Worm (Caenorhabditis elegans) whole organism, mixed stage, embryonic: Measurements from ENCODE around the gene clec-135.

Experiments
- M03D4.4 ChIP-seq: sonication (generic microtip); optimal IDR thresholded peaks from 2 replicates; lab custom pipeline; 2017; ENCODE audit warnings: mild to moderate bottlenecking, missing genetic modification characterization, missing compliant biosample characterization
- ceh-39 ChIP-seq: fragments of 150-350 bp; optimal IDR thresholded peaks from 2 replicates; lab custom pipeline; 2014; ENCODE audit warnings: missing biosample characterization, missing genetic modification characterization
- ceh-83 ChIP-seq: fragments of 200-800 bp; sonication (Bioruptor generic); optimal IDR thresholded peaks from 2 replicates; lab custom pipeline; 2018; ENCODE audit warnings: mild to moderate bottlenecking, missing genetic modification characterization, missing compliant biosample characterization
- ces-1 ChIP-seq: fragments of 150-350 bp; optimal IDR thresholded peaks from 2 replicates; lab custom pipeline; 2014; ENCODE audit warnings: missing biosample characterization, missing genetic modification reagents, missing genetic modification characterization
- elt-1 ChIP-seq: sonication (generic microtip); optimal IDR thresholded peaks from 2 replicates; lab custom pipeline; 2017; ENCODE audit warnings: missing genetic modification characterization, mild to moderate bottlenecking, missing compliant biosample characterization, antibody characterized with exemption, moderate library complexity, borderline replicate concordance; ENCODE audit not compliant: insufficient read depth
- elt-3 ChIP-seq: fragments of 150-350 bp; optimal IDR thresholded peaks from 2 replicates; lab custom pipeline; 2014; ENCODE audit warnings: missing biosample characterization, missing genetic modification characterization
- flh-1 ChIP-seq: fragments of 200-800 bp; sonication (Bioruptor generic); optimal IDR thresholded peaks from 2 replicates; lab custom pipeline; 2018; ENCODE audit warnings: mild to moderate bottlenecking, missing genetic modification characterization, moderate library complexity, missing compliant biosample characterization
- ham-2 ChIP-seq: fragments of 200-800 bp; sonication (Bioruptor generic); optimal IDR thresholded peaks from 2 replicates; lab custom pipeline; 2018; ENCODE audit warnings: mild to moderate bottlenecking, missing genetic modification characterization, missing compliant biosample characterization
- hlh-1 ChIP-seq: fragments of 150-350 bp; optimal IDR thresholded peaks from 2 replicates; lab custom pipeline; 2014; ENCODE audit warnings: missing biosample characterization, missing genetic modification reagents, missing genetic modification characterization
- lin-32 ChIP-seq: fragments of 200-800 bp; sonication (Bioruptor generic); optimal IDR thresholded peaks from 2 replicates; lab custom pipeline; 2018; ENCODE audit warnings: mild to moderate bottlenecking, missing genetic modification characterization, missing compliant biosample characterization
- lsy-2 ChIP-seq: fragments of 150-350 bp; optimal IDR thresholded peaks from 2 replicates; lab custom pipeline; 2014; ENCODE audit warnings: missing biosample characterization, missing genetic modification characterization
- mab-5 ChIP-seq: fragments of 150-350 bp; optimal IDR thresholded peaks from 2 replicates; lab custom pipeline; 2014; ENCODE audit warnings: missing biosample characterization, missing genetic modification characterization
- mep-1 ChIP-seq: fragments of 150-350 bp; optimal IDR thresholded peaks from 2 replicates; lab custom pipeline; 2017; ENCODE audit warnings: missing biosample characterization, missing genetic modification reagents, missing genetic modification characterization, inconsistent platforms
- mls-2 ChIP-seq: sonication (generic microtip); optimal IDR thresholded peaks from 2 replicates; lab custom pipeline; 2016; ENCODE audit warnings: mild to moderate bottlenecking, missing genetic modification characterization, moderate library complexity, missing compliant biosample characterization
- nhr-12 ChIP-seq: fragments of 150-350 bp; optimal IDR thresholded peaks from 2 replicates; lab custom pipeline; 2014; ENCODE audit warnings: missing biosample characterization, missing genetic modification characterization
- nhr-2 ChIP-seq: fragments of 150-350 bp; optimal IDR thresholded peaks from 2 replicates; lab custom pipeline; 2014; ENCODE audit warnings: missing biosample characterization, missing genetic modification characterization
- nhr-237 ChIP-seq: fragments of 150-350 bp; optimal IDR thresholded peaks from 2 replicates; lab custom pipeline; 2014; ENCODE audit warnings: missing biosample characterization, missing genetic modification characterization
- nhr-28 ChIP-seq: fragments of 150-350 bp; optimal IDR thresholded peaks from 2 replicates; lab custom pipeline; 2014; ENCODE audit warnings: missing biosample characterization, missing genetic modification characterization
- nhr-76 ChIP-seq: sonication (generic microtip); optimal IDR thresholded peaks from 2 replicates; lab custom pipeline; 2017; ENCODE audit warnings: missing biosample characterization, missing genetic modification characterization
- pha-4 ChIP-seq: fragments of 150-350 bp; optimal IDR thresholded peaks from 2 replicates; lab custom pipeline; 2018; ENCODE audit warnings: missing biosample characterization, missing genetic modification reagents, missing genetic modification characterization
- sptf-1 ChIP-seq: sonication (generic microtip); optimal IDR thresholded peaks from 2 replicates; lab custom pipeline; 2017; ENCODE audit warnings: mild to moderate bottlenecking, missing genetic modification characterization, moderate library complexity, missing compliant biosample characterization
- unc-120 ChIP-seq: sonication (generic microtip); optimal IDR thresholded peaks from 2 replicates; lab custom pipeline; 2017; ENCODE audit warnings: missing genetic modification characterization, missing compliant biosample characterization; ENCODE audit not compliant: poor library complexity, severe bottlenecking
- unc-39 ChIP-seq: fragments of 150-350 bp; optimal IDR thresholded peaks from 2 replicates; lab custom pipeline; 2014; ENCODE audit warnings: missing biosample characterization, missing genetic modification characterization
- unc-62 ChIP-seq: fragments of 150-350 bp; optimal IDR thresholded peaks from 2 replicates; lab custom pipeline; 2014; ENCODE audit warnings: missing biosample characterization, missing genetic modification reagents, missing genetic modification characterization
- zip-8 ChIP-seq: fragments of 150-350 bp; optimal IDR thresholded peaks from 2 replicates; lab custom pipeline; 2014; ENCODE audit warnings: missing biosample characterization, missing genetic modification characterization
- ztf-11 ChIP-seq: fragments of 150-350 bp; optimal IDR thresholded peaks from 2 replicates; lab custom pipeline; 2014; ENCODE audit warnings: missing biosample characterization, missing genetic modification characterization

The clec-135 gene

ce11 chrII:4297259-4297658 is 38.7 kb upstream of the clec-135 start:
- no peak for TF ChIP-seq lsy-2 (tag; lab: Kevin White, UChicago)
- no peak for TF ChIP-seq unc-120 (tag; lab: Kevin White, UChicago)
- no peak for TF ChIP-seq ceh-39 (tag; lab: Kevin White, UChicago)

ce11 chrII:4294801-4295200 is 36.2 kb upstream of the clec-135 start, which contains the start of gene rml-4:
Gene rml-4 (plus strand): TSS chrII:4295101.
- no peak for TF ChIP-seq nhr-28
- TF ChIP-seq flh-1 (GFP tag; lab: Kevin White, UChicago): no peak
- TF ChIP-seq unc-120 (tag; lab: Kevin White, UChicago): no peak
- TF ChIP-seq nhr-76: no peak
- TF ChIP-seq M03D4.4: no peak
- TF ChIP-seq hlh-1 (tag; lab: Kevin White, UChicago): no peak
- no peak for TF ChIP-seq zip-8 (tag; lab: Kevin White, UChicago)

- TF ChIP-seq unc-39 (no peak), elt-1 (tag; lab: Kevin White, UChicago) (peak; percentile 90), nhr-237 (tag; lab: Kevin White, UChicago) (no peak)
Observed at ce11 chrII:4294189-4294588, 35.6 kb upstream of the clec-135 start.

- TF ChIP-seq ham-2 (GFP tag; lab: Kevin White, UChicago) (no peak), mep-1 (tag; lab: Kevin White, UChicago) (no peak), hlh-1 (tag; lab: Kevin White, UChicago) (peak; percentile 98), unc-39 (no peak), lin-32 (no peak), sptf-1 (no peak), unc-120 (tag; lab: Kevin White, UChicago) (no peak), unc-62 (GFP tag; lab: Kevin White, UChicago) (peak; percentile 43), nhr-12 (tag; lab: Kevin White, UChicago) (no peak), zip-8 (tag; lab: Kevin White, UChicago) (no peak), pha-4 (tag; lab: Kevin White, UChicago) (no peak), nhr-2 (tag; lab: Kevin White, UChicago) (no peak), ztf-11 (tag; lab: Kevin White, UChicago) (no peak), elt-1 (tag; lab: Kevin White, UChicago) (no peak), ceh-83 (GFP tag; lab: Kevin White, UChicago) (no peak)
Observed at ce11 chrII:4293027-4293522, 34.5 kb upstream of the clec-135 start.

ce11 chrII:4291799-4292198 is 33.2 kb upstream of the clec-135 start:
- TF ChIP-seq ces-1 (GFP tag; lab: Kevin White, UChicago) (peak; percentile 19), lin-32 (no peak), nhr-76 (no peak), nhr-12 (tag; lab: Kevin White, UChicago) (no peak), mls-2 (tag; lab: Kevin White, UChicago) (no peak), mep-1 (tag; lab: Kevin White, UChicago) (no peak), nhr-28 (no peak), ceh-39 (tag; lab: Kevin White, UChicago) (no peak)

- peak; percentile 27 for TF ChIP-seq elt-1 (tag; lab: Kevin White, UChicago)
- TF ChIP-seq nhr-2 (tag; lab: Kevin White, UChicago): no peak
- peak; percentile 18 for TF ChIP-seq ces-1 (GFP tag; lab: Kevin White, UChicago)
- TF ChIP-seq ztf-11 (tag; lab: Kevin White, UChicago): no peak
- TF ChIP-seq, all 35 proteins: peak for 2
Observed at ce11 chrII:4288572-4288971, 30.0 kb upstream of the clec-135 start.

- no peak for TF ChIP-seq nhr-237 (tag; lab: Kevin White, UChicago)
- no peak for TF ChIP-seq elt-3
- no peak for TF ChIP-seq mab-5 (tag; lab: Kevin White, UChicago)
Observed at ce11 chrII:4288111-4288510, 29.5 kb upstream of the clec-135 start, which contains the start of gene C01F1.6. Gene C01F1.6 (minus strand): TSS chrII:4288211.
